Worm (Caenorhabditis elegans): ENCODE results near the gene F23H12.3.

The F23H12.3 gene

DNA sequence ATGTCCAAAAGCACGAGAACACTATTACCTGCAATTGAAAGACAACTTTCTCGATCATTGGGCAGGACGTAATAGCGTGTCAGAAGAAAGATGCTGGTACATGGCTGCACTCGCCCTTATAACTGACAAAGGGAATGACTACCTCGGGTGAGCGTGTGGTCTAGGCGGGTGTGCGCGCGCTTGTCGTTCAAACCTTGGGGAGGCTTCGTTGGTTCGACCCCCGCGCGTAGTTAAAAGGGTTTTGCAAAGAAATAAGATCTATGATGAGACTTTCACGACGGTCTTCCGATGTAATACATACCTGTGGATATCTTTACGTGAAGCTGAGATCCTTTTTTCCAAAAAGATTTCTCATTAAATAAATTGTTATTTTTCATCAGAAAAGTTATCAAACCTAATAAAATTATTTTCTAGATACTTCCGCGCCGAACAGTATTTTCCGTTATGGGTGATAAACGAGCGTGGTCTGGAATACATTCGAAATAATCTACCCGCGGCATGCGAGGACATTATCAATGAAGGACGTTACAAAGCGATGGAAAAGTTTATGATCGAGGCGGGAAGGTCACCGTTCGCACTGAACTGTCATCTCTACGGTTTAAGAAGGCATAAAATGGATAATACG is 41.4 kb upstream of the F23H12.3 start (continued):
- TF ChIP-seq snpc-4 (tag; optimal IDR thresholded peaks at IDR 0.05), result no peak
- peak; percentile 71 for TF ChIP-seq ztf-4 (tag; optimal IDR thresholded peaks at IDR 0.05)
- TF ChIP-seq lin-15B (tag; optimal IDR thresholded peaks at IDR 0.05), result peak; percentile 35
- TF ChIP-seq nhr-67 (tag; optimal IDR thresholded peaks at IDR 0.05), result peak; percentile 6
- no peak for TF ChIP-seq fkh-2 (tag; optimal IDR thresholded peaks at IDR 0.05)
- TF ChIP-seq skn-1 (tag; optimal IDR thresholded peaks at IDR 0.05), result peak; percentile 80
- peak; percentile 75 for TF ChIP-seq pha-4 (tag; optimal IDR thresholded peaks at IDR 0.05)
- TF ChIP-seq pqm-1 (tag; optimal IDR thresholded peaks at IDR 0.05), result peak; percentile 19
- peak; percentile 82 for TF ChIP-seq aly-2 (tag; optimal IDR thresholded peaks at IDR 0.05)
- TF ChIP-seq elt-3 (tag; optimal IDR thresholded peaks at IDR 0.05), result peak in 2 of 3 experiments; percentile 28 to 77
- peak; percentile 67 for TF ChIP-seq zag-1 (tag; optimal IDR thresholded peaks at IDR 0.05)
- TF ChIP-seq egl-5 (tag; optimal IDR thresholded peaks at IDR 0.05), result peak; percentile 58
- peak; percentile 70 for TF ChIP-seq nfya-1 (tag; optimal IDR thresholded peaks at IDR 0.05; ENCODE audit: insufficient read depth)
- peak; percentile 89 for TF ChIP-seq lin-39 (tag; optimal IDR thresholded peaks at IDR 0.05)
- TF ChIP-seq ceh-82 (tag; optimal IDR thresholded peaks at IDR 0.05), result peak; percentile 94
- peak; percentile 97 for TF ChIP-seq nhr-43 (tag; optimal IDR thresholded peaks at IDR 0.05; ENCODE audit: poor library complexity, severe bottlenecking)
- TF ChIP-seq eor-1 (tag; optimal IDR thresholded peaks at IDR 0.05), result no peak
- TF ChIP-seq mml-1 (tag; optimal IDR thresholded peaks at IDR 0.05), result peak; percentile 5

DNA sequence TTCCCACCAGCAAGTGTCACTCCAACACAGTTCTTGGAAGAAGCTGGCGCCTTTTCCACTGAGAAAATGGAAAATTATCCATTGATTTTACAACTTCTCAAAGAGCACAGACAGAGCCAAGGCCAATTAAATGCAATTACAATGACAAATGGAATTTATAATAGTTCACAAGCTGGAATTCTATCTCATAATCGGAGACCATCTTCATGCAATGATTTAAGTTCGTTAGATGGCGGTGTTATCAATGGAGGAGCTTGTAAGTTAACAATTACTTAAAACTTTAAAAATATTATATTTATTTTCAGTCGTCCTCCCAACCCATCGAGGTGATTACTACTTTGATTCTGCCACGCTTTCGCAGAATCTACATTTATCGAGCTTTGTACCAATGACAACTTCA is 39.3 kb upstream of the F23H12.3 start:
- TF ChIP-seq ZK546.5 (tag; optimal IDR thresholded peaks at IDR 0.05) (no peak), nhr-12 (tag; optimal IDR thresholded peaks at IDR 0.05) (no peak), nhr-23 (tag; optimal IDR thresholded peaks at IDR 0.05) (no peak), hmg-11 (tag; optimal IDR thresholded peaks at IDR 0.05) (no peak), egl-27 (tag; optimal IDR thresholded peaks at IDR 0.05) (no peak), lin-39 (tag; optimal IDR thresholded peaks at IDR 0.05) (no peak), pha-4 (tag; optimal IDR thresholded peaks at IDR 0.05) (no peak), unc-39 (tag; optimal IDR thresholded peaks at IDR 0.05) (no peak), pqm-1 (tag; optimal IDR thresholded peaks at IDR 0.05) (no peak), nhr-67 (tag; optimal IDR thresholded peaks at IDR 0.05) (no peak), fos-1 (tag; optimal IDR thresholded peaks at IDR 0.05) (no peak), ceh-9 (tag; optimal IDR thresholded peaks at IDR 0.05) (no peak)

DNA sequence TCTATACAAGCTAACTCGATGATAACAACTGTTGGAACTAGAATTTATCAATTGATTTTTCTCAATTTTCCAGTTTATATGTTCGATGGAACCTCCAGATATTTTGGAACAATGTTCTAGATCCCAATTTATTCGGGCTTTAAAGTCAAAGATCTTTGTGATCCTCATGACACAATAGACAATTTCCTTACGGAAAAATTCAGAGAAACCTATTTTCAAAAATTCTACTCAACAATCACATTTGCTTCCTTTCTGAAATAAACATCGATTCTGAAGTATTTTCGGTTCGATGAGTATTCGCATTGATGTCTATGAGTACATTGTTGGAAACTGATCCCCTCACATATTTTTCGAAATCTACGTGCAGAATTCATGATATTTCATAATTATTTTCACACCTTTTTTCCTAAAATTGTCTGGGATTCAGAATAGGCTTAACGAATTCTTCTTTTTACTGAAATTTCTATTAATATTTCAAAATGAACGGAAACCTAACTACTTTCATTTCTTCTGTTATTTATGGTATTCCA is 37.9 kb upstream of the F23H12.3 start, which contains the start of gene srg-45:
Gene srg-45 (plus strand): TSS at position 480 of the 530 bp plus-strand sequence.
- no peak for TF ChIP-seq aly-2 (tag; optimal IDR thresholded peaks at IDR 0.05)
- TF ChIP-seq unc-62 (GFP tag; optimal IDR thresholded peaks at IDR 0.05), result no peak
- no peak for TF ChIP-seq tbx-2 (tag; optimal IDR thresholded peaks at IDR 0.05)
- no peak for TF ChIP-seq snpc-4 (tag; optimal IDR thresholded peaks at IDR 0.05)
- TF ChIP-seq nhr-12 (tag; optimal IDR thresholded peaks at IDR 0.05), result no peak
- TF ChIP-seq fkh-10 (GFP tag; optimal IDR thresholded peaks at IDR 0.05), result no peak

DNA sequence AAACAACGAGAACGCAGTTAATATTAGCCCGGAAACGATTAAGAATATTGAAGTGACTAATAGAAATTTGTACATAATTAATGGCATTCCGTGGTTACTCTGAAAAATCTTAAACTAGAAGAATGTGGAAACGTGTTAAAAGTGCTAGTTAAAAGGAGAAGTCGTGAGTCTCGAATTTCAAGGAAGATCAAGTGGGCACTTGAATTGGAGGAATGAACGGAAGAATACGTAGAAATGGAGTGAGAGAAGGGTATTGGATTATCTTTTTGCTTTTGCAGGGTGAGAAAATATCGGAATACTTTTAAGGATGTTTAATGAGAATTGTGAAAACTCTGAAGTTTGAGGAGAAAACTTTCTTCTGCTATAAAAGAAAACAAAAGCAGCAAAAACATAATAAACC is 34.7 kb upstream of the F23H12.3 start, which contains the start of gene hpo-30:
Gene hpo-30 (minus strand): TSS at position 101 of the 400 bp plus-strand sequence.
- no peak for TF ChIP-seq fkh-2 (tag; optimal IDR thresholded peaks at IDR 0.05)

DNA sequence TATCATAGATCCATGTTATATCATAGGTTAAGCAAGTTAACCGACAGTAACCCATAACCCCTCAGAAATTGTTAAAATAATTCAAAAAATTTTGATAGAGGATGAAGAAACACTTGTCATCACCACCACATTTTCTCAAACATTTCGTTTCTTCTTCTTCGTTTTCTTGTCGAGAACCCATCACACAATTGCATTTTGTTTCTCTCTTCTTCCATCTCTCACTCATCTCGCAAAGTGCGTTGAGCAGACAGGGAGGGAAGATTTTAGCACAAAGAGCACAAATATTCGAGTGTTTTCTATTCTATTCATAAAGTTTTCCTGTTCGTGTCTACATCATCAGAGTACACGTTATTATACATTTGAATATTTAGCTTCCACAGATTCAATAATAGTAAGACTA is 30.5 kb upstream of the F23H12.3 start:
- TF ChIP-seq nhr-28 (tag; optimal IDR thresholded peaks at IDR 0.05), result no peak
- no peak for TF ChIP-seq ceh-28 (tag; optimal IDR thresholded peaks at IDR 0.05)
- no peak for TF ChIP-seq nhr-77 (tag; optimal IDR thresholded peaks at IDR 0.05)
- TF ChIP-seq ztf-11 (tag; optimal IDR thresholded peaks at IDR 0.05), result no peak
- TF ChIP-seq nfya-1 (tag; optimal IDR thresholded peaks at IDR 0.05; ENCODE audit: insufficient read depth), result peak; percentile 8
- no peak for TF ChIP-seq mml-1 (tag; optimal IDR thresholded peaks at IDR 0.05)
- no peak for TF ChIP-seq lin-39 (tag; optimal IDR thresholded peaks at IDR 0.05)
- TF ChIP-seq jun-1 (tag; optimal IDR thresholded peaks at IDR 0.05), result no peak
- TF ChIP-seq fkh-10 (GFP tag; optimal IDR thresholded peaks at IDR 0.05), result peak; percentile 39
- no peak for TF ChIP-seq pha-4 (tag; optimal IDR thresholded peaks at IDR 0.05)
- no peak for TF ChIP-seq sea-2 (GFP tag; optimal IDR thresholded peaks at IDR 0.05)

Data from whole organism, L3 larva.